Worm (Caenorhabditis elegans) whole organism, L1 larva: Measurements from ENCODE around the gene F31D4.8.

ENCODE experiments used
- C04F5.9 ChIP-seq: sonication (generic microtip); optimal IDR thresholded peaks from 2 replicates; lab custom pipeline; 2016; ENCODE audit warnings: missing genetic modification characterization, missing compliant biosample characterization
- aly-2 ChIP-seq: fragments of 150-350 bp; optimal IDR thresholded peaks from 2 replicates; lab custom pipeline; 2014; ENCODE audit warnings: missing biosample characterization, missing genetic modification characterization
- blmp-1 ChIP-seq: fragments of 150-350 bp; optimal IDR thresholded peaks from 2 replicates; lab custom pipeline; 2014; ENCODE audit warnings: missing biosample characterization, missing genetic modification characterization
- ceh-8 ChIP-seq: fragments of 200-800 bp; sonication (Bioruptor generic); optimal IDR thresholded peaks from 2 replicates; lab custom pipeline; 2018; ENCODE audit warnings: mild to moderate bottlenecking, missing genetic modification characterization, moderate library complexity, missing compliant biosample characterization
- ceh-82 ChIP-seq, 3 experiments: fragments of 150-350 bp in 1 of 3; sonication (generic microtip) in 2 of 3; optimal IDR thresholded peaks; 2 replicates each; lab custom pipeline; 2014 to 2017; ENCODE audit warnings: missing biosample characterization in 3 of 3, missing genetic modification characterization in 3 of 3
- ces-1 ChIP-seq: fragments of 150-350 bp; optimal IDR thresholded peaks from 2 replicates; lab custom pipeline; 2014; ENCODE audit warnings: missing biosample characterization, missing genetic modification reagents, missing genetic modification characterization
- dsc-1 ChIP-seq: sonication (generic microtip); optimal IDR thresholded peaks from 2 replicates; lab custom pipeline; 2016; ENCODE audit warnings: mild to moderate bottlenecking, missing genetic modification characterization, missing compliant biosample characterization
- efl-1 ChIP-seq, 4 experiments: fragments of 150-350 bp; optimal IDR thresholded peaks in 3 of 4; peaks in 1 of 4; 1 replicate in 1 of 4; 2 replicates in 3 of 4; lab custom pipeline; 2014; ENCODE audit warnings: missing biosample characterization in 2 of 4, missing genetic modification characterization in 2 of 4, missing genetic modification reagents in 2 of 4
- egl-27 ChIP-seq, 2 experiments: fragments of 150-350 bp in 1 of 2; sonication (generic microtip); optimal IDR thresholded peaks; 3 replicates each; lab custom pipeline; 2017 to 2018; ENCODE audit warnings: missing biosample characterization in 2 of 2, missing genetic modification characterization in 2 of 2, missing genetic modification reagents in 2 of 2
- elt-2 ChIP-seq: sonication (generic microtip); optimal IDR thresholded peaks from 2 replicates; lab custom pipeline; 2016; ENCODE audit warnings: missing genetic modification characterization, mild to moderate bottlenecking, inconsistent platforms, missing compliant biosample characterization, missing genetic modification reagents
- elt-3 ChIP-seq, 6 experiments: fragments of 150-350 bp in 1 of 6; sonication (generic microtip); optimal IDR thresholded peaks; 2 replicates each; lab custom pipeline; 2017 to 2018; ENCODE audit warnings: missing biosample characterization in 6 of 6, missing genetic modification characterization in 6 of 6, inconsistent platforms in 1 of 6
- fkh-10 ChIP-seq: sonication (generic microtip); optimal IDR thresholded peaks from 2 replicates; lab custom pipeline; 2017; ENCODE audit warnings: missing biosample characterization, missing genetic modification reagents, missing genetic modification characterization
- fkh-4 ChIP-seq: sonication (generic microtip); optimal IDR thresholded peaks from 2 replicates; lab custom pipeline; 2016; ENCODE audit warnings: missing compliant biosample characterization, missing genetic modification characterization, borderline replicate concordance
- fkh-8 ChIP-seq: sonication (generic microtip); optimal IDR thresholded peaks from 2 replicates; lab custom pipeline; 2016; ENCODE audit warnings: mild to moderate bottlenecking, missing genetic modification characterization, missing compliant biosample characterization
- fos-1 ChIP-seq: fragments of 150-350 bp; optimal IDR thresholded peaks from 2 replicates; lab custom pipeline; 2014; ENCODE audit warnings: missing biosample characterization, missing genetic modification characterization
- grh-1 ChIP-seq: fragments of 200-800 bp; sonication (Bioruptor generic); IDR thresholded peaks from 2 replicates; pipeline ENCODE4 v1.3.6; 2022; ENCODE audit warnings: missing genetic modification reagents, missing genetic modification characterization, missing compliant biosample characterization
- hlh-17 ChIP-seq: fragments of 200-800 bp; sonication (Bioruptor generic); optimal IDR thresholded peaks from 2 replicates; lab custom pipeline; 2018; ENCODE audit warnings: missing genetic modification characterization, mild to moderate bottlenecking, missing compliant biosample characterization, moderate library complexity, borderline replicate concordance
- hpl-2 ChIP-seq: fragments of 150-350 bp; optimal IDR thresholded peaks from 2 replicates; lab custom pipeline; 2014; ENCODE audit warnings: missing biosample characterization, missing genetic modification reagents, missing genetic modification characterization
- irx-1 ChIP-seq: sonication (generic microtip); optimal IDR thresholded peaks from 2 replicates; lab custom pipeline; 2016; ENCODE audit warnings: missing genetic modification characterization, missing compliant biosample characterization
- isw-1 ChIP-seq: fragments of 200-800 bp; sonication (Bioruptor generic); IDR thresholded peaks from 2 replicates; pipeline ENCODE4 v1.3.6; 2022; ENCODE audit warnings: missing genetic modification characterization, missing compliant biosample characterization
- jun-1 ChIP-seq: fragments of 150-350 bp; optimal IDR thresholded peaks from 2 replicates; lab custom pipeline; 2014; ENCODE audit warnings: missing biosample characterization, missing genetic modification reagents, missing genetic modification characterization
- lin-13 ChIP-seq: fragments of 150-350 bp; optimal IDR thresholded peaks from 2 replicates; lab custom pipeline; 2014; ENCODE audit warnings: missing biosample characterization, missing genetic modification reagents, missing genetic modification characterization
- lin-15B ChIP-seq: fragments of 150-350 bp; sonication (generic microtip); optimal IDR thresholded peaks from 3 replicates; lab custom pipeline; 2014; ENCODE audit warnings: missing biosample characterization, missing genetic modification characterization
- lin-35 ChIP-seq, 2 experiments: fragments of 150-350 bp; optimal IDR thresholded peaks; 2 replicates each; lab custom pipeline; 2014; ENCODE audit warnings: missing biosample characterization in 2 of 2, missing genetic modification characterization in 2 of 2, missing genetic modification reagents in 2 of 2
- lin-39 ChIP-seq: fragments of 150-350 bp; optimal IDR thresholded peaks from 2 replicates; lab custom pipeline; 2014; ENCODE audit warnings: missing biosample characterization, missing genetic modification reagents, missing genetic modification characterization
- lir-3 ChIP-seq: sonication (generic microtip); optimal IDR thresholded peaks from 2 replicates; lab custom pipeline; 2016; ENCODE audit warnings: mild to moderate bottlenecking, missing genetic modification characterization, moderate library complexity, missing compliant biosample characterization; ENCODE audit not compliant: poor library complexity
- lsy-2 ChIP-seq, 2 experiments: fragments of 150-350 bp; optimal IDR thresholded peaks; 2 replicates each; lab custom pipeline; 2014; ENCODE audit warnings: missing biosample characterization in 2 of 2, missing genetic modification characterization in 2 of 2
- mab-9 ChIP-seq: fragments of 200-800 bp; sonication (Bioruptor generic); IDR thresholded peaks from 2 replicates; pipeline ENCODE4 v1.3.6; 2022; ENCODE audit warnings: missing genetic modification reagents, missing genetic modification characterization, missing compliant biosample characterization
- mdl-1 ChIP-seq, 2 experiments: fragments of 150-350 bp; optimal IDR thresholded peaks; 2 replicates each; lab custom pipeline; 2014 to 2017; ENCODE audit warnings: missing biosample characterization in 2 of 2, missing genetic modification characterization in 2 of 2, inconsistent platforms in 1 of 2
- mef-2 ChIP-seq: fragments of 150-350 bp; optimal IDR thresholded peaks from 2 replicates; lab custom pipeline; 2014; ENCODE audit warnings: missing biosample characterization, missing genetic modification characterization
- mep-1 ChIP-seq: fragments of 150-350 bp; optimal IDR thresholded peaks from 2 replicates; lab custom pipeline; 2014; ENCODE audit warnings: missing biosample characterization, missing genetic modification characterization
- nhr-11 ChIP-seq: fragments of 150-350 bp; optimal IDR thresholded peaks from 2 replicates; lab custom pipeline; 2014; ENCODE audit warnings: missing biosample characterization, missing genetic modification characterization
- nhr-12 ChIP-seq: sonication (generic microtip); optimal IDR thresholded peaks from 2 replicates; lab custom pipeline; 2017; ENCODE audit warnings: missing biosample characterization, missing genetic modification characterization
- nhr-19 ChIP-seq: fragments of 200-800 bp; sonication (Bioruptor generic); conservative IDR thresholded peaks from 2 replicates; pipeline ENCODE4 v1.3.6; 2022; ENCODE audit warnings: missing genetic modification characterization, missing compliant biosample characterization
- nhr-20 ChIP-seq: sonication (generic microtip); optimal IDR thresholded peaks from 2 replicates; lab custom pipeline; 2016; ENCODE audit warnings: mild to moderate bottlenecking, missing genetic modification characterization, missing compliant biosample characterization
- nhr-237 ChIP-seq: fragments of 150-350 bp; optimal IDR thresholded peaks from 2 replicates; lab custom pipeline; 2014; ENCODE audit warnings: missing biosample characterization, missing genetic modification characterization
- nhr-47 ChIP-seq: sonication (generic microtip); optimal IDR thresholded peaks from 2 replicates; lab custom pipeline; 2016; ENCODE audit warnings: mild to moderate bottlenecking, missing genetic modification characterization, moderate library complexity, missing compliant biosample characterization
- nhr-71 ChIP-seq: sonication (generic microtip); optimal IDR thresholded peaks from 2 replicates; lab custom pipeline; 2016; ENCODE audit warnings: mild to moderate bottlenecking, missing genetic modification characterization, moderate library complexity, missing compliant biosample characterization
- nhr-76 ChIP-seq: sonication (generic microtip); optimal IDR thresholded peaks from 2 replicates; lab custom pipeline; 2017; ENCODE audit warnings: missing biosample characterization, missing genetic modification characterization
- nhr-77 ChIP-seq: fragments of 150-350 bp; optimal IDR thresholded peaks from 2 replicates; lab custom pipeline; 2014; ENCODE audit warnings: missing biosample characterization, missing genetic modification characterization
- nhr-84 ChIP-seq: sonication (generic microtip); optimal IDR thresholded peaks from 2 replicates; lab custom pipeline; 2017; ENCODE audit warnings: missing biosample characterization, missing genetic modification characterization
- nhr-85 ChIP-seq: sonication (generic microtip); peaks from one replicate; lab custom pipeline; 2016; ENCODE audit warnings: missing genetic modification characterization, inconsistent platforms, missing compliant biosample characterization
- pax-3 ChIP-seq: fragments of 200-800 bp; sonication (Bioruptor generic); optimal IDR thresholded peaks from 2 replicates; lab custom pipeline; 2018; ENCODE audit warnings: mild to moderate bottlenecking, missing genetic modification characterization, moderate library complexity, missing compliant biosample characterization
- pqm-1 ChIP-seq: sonication (generic microtip); optimal IDR thresholded peaks from 3 replicates; lab custom pipeline; 2017; ENCODE audit warnings: missing biosample characterization, missing genetic modification characterization
- rnt-1 ChIP-seq: sonication (generic microtip); optimal IDR thresholded peaks from 2 replicates; lab custom pipeline; 2016; ENCODE audit warnings: mild to moderate bottlenecking, missing genetic modification characterization, moderate library complexity, missing compliant biosample characterization
- snpc-4 ChIP-seq: fragments of 150-350 bp; optimal IDR thresholded peaks from 2 replicates; lab custom pipeline; 2014; ENCODE audit warnings: missing biosample characterization, missing genetic modification characterization
- snu-23 ChIP-seq: sonication (generic microtip); optimal IDR thresholded peaks from 2 replicates; lab custom pipeline; 2016; ENCODE audit warnings: missing genetic modification characterization, missing compliant biosample characterization
- sox-4 ChIP-seq: sonication (generic microtip); optimal IDR thresholded peaks from 2 replicates; lab custom pipeline; 2016; ENCODE audit warnings: missing genetic modification characterization, missing compliant biosample characterization
- tbx-2 ChIP-seq: sonication (generic microtip); optimal IDR thresholded peaks from 2 replicates; lab custom pipeline; 2016; ENCODE audit warnings: missing genetic modification characterization, missing compliant biosample characterization
- unc-130 ChIP-seq: fragments of 150-350 bp; optimal IDR thresholded peaks from 2 replicates; lab custom pipeline; 2017; ENCODE audit warnings: missing biosample characterization, missing genetic modification characterization, inconsistent platforms
- unc-62 ChIP-seq: fragments of 150-350 bp; optimal IDR thresholded peaks from 2 replicates; lab custom pipeline; 2014; ENCODE audit warnings: missing biosample characterization, missing genetic modification reagents, missing genetic modification characterization
- unc-86 ChIP-seq: sonication (generic microtip); optimal IDR thresholded peaks from 2 replicates; lab custom pipeline; 2016; ENCODE audit warnings: missing genetic modification characterization, missing compliant biosample characterization
- xbp-1 ChIP-seq: sonication (generic microtip); optimal IDR thresholded peaks from 2 replicates; lab custom pipeline; 2016; ENCODE audit warnings: missing genetic modification characterization, missing compliant biosample characterization
- ztf-4 ChIP-seq: fragments of 150-350 bp; optimal IDR thresholded peaks from 2 replicates; lab custom pipeline; 2014; ENCODE audit warnings: missing biosample characterization, missing genetic modification characterization

F31D4.8 gene

DNA sequence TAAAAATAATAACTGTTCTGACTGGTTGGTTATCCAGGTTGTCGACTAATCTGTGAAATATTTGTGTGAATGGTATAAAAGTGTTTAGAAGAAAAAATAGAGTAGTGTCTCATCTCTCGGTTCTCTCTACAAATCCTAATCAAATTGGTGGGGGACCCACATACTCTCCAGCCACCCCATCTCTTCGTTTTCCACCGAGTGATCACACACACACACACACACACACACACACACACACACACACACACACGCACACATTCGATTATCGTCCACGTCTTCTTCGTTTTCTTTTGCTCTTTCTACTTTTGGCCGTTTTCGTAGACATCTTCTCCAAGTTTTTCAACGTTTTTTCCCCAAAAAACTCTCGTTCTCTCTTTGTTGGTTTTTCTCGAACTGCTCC, 4.9 kb upstream of the F31D4.8 start:
- TF ChIP-seq fkh-4 (tag; lab: Kevin White, UChicago) = no peak
- no peak for TF ChIP-seq snpc-4 (tag; lab: Kevin White, UChicago)
- no peak for TF ChIP-seq fkh-8 (tag; lab: Kevin White, UChicago)
- no peak for TF ChIP-seq C04F5.9 (tag; lab: Kevin White, UChicago)
- no peak for TF ChIP-seq lsy-2 (tag; optimal IDR thresholded peaks at IDR 0.05; lab: Kevin White, UChicago)
- no peak for TF ChIP-seq fos-1
- TF ChIP-seq aly-2 (tag; lab: Kevin White, UChicago) = no peak
- no peak for TF ChIP-seq ztf-4 (tag; lab: Kevin White, UChicago)
- TF ChIP-seq pax-3 (tag; lab: Kevin White, UChicago) = no peak
- peak; percentile 37 for TF ChIP-seq ceh-8
- no peak for TF ChIP-seq sox-4 (tag; lab: Kevin White, UChicago)
- no peak for TF ChIP-seq unc-62 (GFP tag; lab: Kevin White, UChicago)
- TF ChIP-seq snu-23 = no peak
- TF ChIP-seq xbp-1 (tag; lab: Kevin White, UChicago) = no peak
- no peak for TF ChIP-seq egl-27 (tag; optimal IDR thresholded peaks at IDR 0.05; lab: Kevin White, UChicago)
- no peak for TF ChIP-seq isw-1 (GFP tag; lab: Robert Waterston, UW)
- no peak for TF ChIP-seq nhr-77 (tag; lab: Kevin White, UChicago)
- no peak for TF ChIP-seq elt-3 (tag; optimal IDR thresholded peaks at IDR 0.05; lab: Kevin White, UChicago)
- no peak for TF ChIP-seq efl-1 (optimal IDR thresholded peaks at IDR 0.05; lab: Kevin White, UChicago)
- no peak for TF ChIP-seq efl-1 (GFP tag; optimal IDR thresholded peaks at IDR 0.05 in 1 of 2; lab: Kevin White, UChicago)
- TF ChIP-seq lin-35 (GFP tag; optimal IDR thresholded peaks at IDR 0.05; lab: Kevin White, UChicago) = no peak
- TF ChIP-seq jun-1 (tag; lab: Kevin White, UChicago) = no peak
- no peak for TF ChIP-seq hlh-17 (GFP tag; lab: Kevin White, UChicago)
- TF ChIP-seq nhr-71 = peak; percentile 18
- TF ChIP-seq pqm-1 = no peak
- TF ChIP-seq hpl-2 (GFP tag; lab: Kevin White, UChicago) = no peak
- no peak for TF ChIP-seq nhr-76 (tag; lab: Kevin White, UChicago)
- no peak for TF ChIP-seq irx-1 (tag; lab: Kevin White, UChicago)
- no peak for TF ChIP-seq nhr-20 (tag; lab: Kevin White, UChicago)
- TF ChIP-seq mep-1 = no peak
- TF ChIP-seq lir-3 (tag; lab: Kevin White, UChicago) = no peak
- peak; percentile 86 for TF ChIP-seq ces-1
- no peak for TF ChIP-seq unc-130 (tag; lab: Kevin White, UChicago)
- peak; percentile 6 for TF ChIP-seq tbx-2
- TF ChIP-seq nhr-84 (tag; lab: Kevin White, UChicago) = no peak
- no peak for TF ChIP-seq rnt-1 (tag; lab: Kevin White, UChicago)
- no peak for TF ChIP-seq nhr-47 (tag; lab: Kevin White, UChicago)
- no peak for TF ChIP-seq dsc-1 (tag; lab: Kevin White, UChicago)
- TF ChIP-seq lin-39 (tag; lab: Kevin White, UChicago) = no peak
- TF ChIP-seq unc-86 (tag; lab: Kevin White, UChicago) = no peak
- no peak for TF ChIP-seq lin-13
- no peak for TF ChIP-seq grh-1
- no peak for TF ChIP-seq mab-9 (GFP tag; lab: Robert Waterston, UW)
- peak in 1 of 3 experiments; percentile 32 for TF ChIP-seq ceh-82 (tag; optimal IDR thresholded peaks at IDR 0.05; lab: Kevin White, UChicago)
- TF ChIP-seq nhr-12 (tag; lab: Kevin White, UChicago) = no peak
- TF ChIP-seq blmp-1 (tag; lab: Kevin White, UChicago) = no peak
- TF ChIP-seq lin-15B (tag; lab: Kevin White, UChicago) = no peak
- peak; percentile 77 for TF ChIP-seq fkh-10
- no peak for TF ChIP-seq mef-2 (tag; lab: Kevin White, UChicago)
- no peak for TF ChIP-seq elt-2 (tag; lab: Kevin White, UChicago)
- no peak for TF ChIP-seq mdl-1 (tag; optimal IDR thresholded peaks at IDR 0.05; lab: Kevin White, UChicago)
- TF ChIP-seq nhr-11 (tag; lab: Kevin White, UChicago) = no peak
- TF ChIP-seq nhr-85 (tag; lab: Kevin White, UChicago) = no peak
- TF ChIP-seq nhr-237 = no peak
- TF ChIP-seq nhr-19 (GFP tag; lab: Robert Waterston, UW) = no peak
